Worm (Caenorhabditis elegans) whole organism, L1 larva: Measurements from ENCODE around the gene odr-7.
A peak's percentile ranks its signal among the peaks of the same experiment; 100 is the strongest.

Source experiments
- C16A3.4 ChIP-seq: fragments of 150-350 bp; optimal IDR thresholded peaks from 2 replicates; lab custom pipeline; 2014; ENCODE audit warnings: missing biosample characterization, missing genetic modification characterization
- Y116A8C.19 ChIP-seq: sonication (generic microtip); optimal IDR thresholded peaks from 2 replicates; lab custom pipeline; 2016; ENCODE audit warnings: missing compliant biosample characterization, missing genetic modification characterization, borderline replicate concordance
- ama-1 ChIP-seq: fragments of 150-350 bp; optimal IDR thresholded peaks from 2 replicates; lab custom pipeline; 2014
- blmp-1 ChIP-seq: fragments of 150-350 bp; optimal IDR thresholded peaks from 2 replicates; lab custom pipeline; 2014; ENCODE audit warnings: missing biosample characterization, missing genetic modification characterization
- ceh-63 ChIP-seq: fragments of 200-800 bp; sonication (Bioruptor generic); optimal IDR thresholded peaks from 2 replicates; lab custom pipeline; 2018; ENCODE audit warnings: mild to moderate bottlenecking, missing genetic modification characterization, missing compliant biosample characterization
- ceh-88 ChIP-seq: fragments of 200-800 bp; sonication (Bioruptor generic); IDR thresholded peaks from 2 replicates; pipeline ENCODE4 v1.3.6; 2022; ENCODE audit warnings: missing genetic modification characterization, missing compliant biosample characterization
- dpl-1 ChIP-seq, 3 experiments: fragments of 150-350 bp in 2 of 3; sonication (generic microtip) in 1 of 3; optimal IDR thresholded peaks; 2 replicates each; lab custom pipeline; 2014 to 2017; ENCODE audit warnings: missing biosample characterization in 3 of 3, missing genetic modification characterization in 3 of 3, missing genetic modification reagents in 3 of 3
- dsc-1 ChIP-seq: sonication (generic microtip); optimal IDR thresholded peaks from 2 replicates; lab custom pipeline; 2016; ENCODE audit warnings: mild to moderate bottlenecking, missing genetic modification characterization, missing compliant biosample characterization
- efl-1 ChIP-seq, 4 experiments: fragments of 150-350 bp; optimal IDR thresholded peaks in 3 of 4; peaks in 1 of 4; 1 replicate in 1 of 4; 2 replicates in 3 of 4; lab custom pipeline; 2014; ENCODE audit warnings: missing biosample characterization in 2 of 4, missing genetic modification characterization in 2 of 4, missing genetic modification reagents in 2 of 4
- egl-13 ChIP-seq: sonication (generic microtip); optimal IDR thresholded peaks from 2 replicates; lab custom pipeline; 2016; ENCODE audit warnings: missing genotype, missing genetic modification reagents, missing genetic modification characterization, missing compliant biosample characterization
- elt-2 ChIP-seq: sonication (generic microtip); optimal IDR thresholded peaks from 2 replicates; lab custom pipeline; 2016; ENCODE audit warnings: missing genetic modification characterization, mild to moderate bottlenecking, inconsistent platforms, missing compliant biosample characterization, missing genetic modification reagents
- elt-3 ChIP-seq, 6 experiments: fragments of 150-350 bp in 1 of 6; sonication (generic microtip); optimal IDR thresholded peaks; 2 replicates each; lab custom pipeline; 2017 to 2018; ENCODE audit warnings: missing biosample characterization in 6 of 6, missing genetic modification characterization in 6 of 6, inconsistent platforms in 1 of 6
- ets-5 ChIP-seq: fragments of 200-800 bp; sonication (Bioruptor generic); IDR thresholded peaks from 2 replicates; pipeline ENCODE4 v1.3.6; 2022; ENCODE audit warnings: missing genetic modification characterization, missing compliant biosample characterization
- fkh-10 ChIP-seq: sonication (generic microtip); optimal IDR thresholded peaks from 2 replicates; lab custom pipeline; 2017; ENCODE audit warnings: missing biosample characterization, missing genetic modification reagents, missing genetic modification characterization
- irx-1 ChIP-seq: sonication (generic microtip); optimal IDR thresholded peaks from 2 replicates; lab custom pipeline; 2016; ENCODE audit warnings: missing genetic modification characterization, missing compliant biosample characterization
- jun-1 ChIP-seq: fragments of 150-350 bp; optimal IDR thresholded peaks from 2 replicates; lab custom pipeline; 2014; ENCODE audit warnings: missing biosample characterization, missing genetic modification reagents, missing genetic modification characterization
- lin-14 ChIP-seq: fragments of 200-800 bp; sonication (Bioruptor generic); optimal IDR thresholded peaks from 2 replicates; lab custom pipeline; 2018; ENCODE audit warnings: mild to moderate bottlenecking, missing genetic modification characterization, moderate library complexity, missing compliant biosample characterization
- lin-35 ChIP-seq, 2 experiments: fragments of 150-350 bp; optimal IDR thresholded peaks; 2 replicates each; lab custom pipeline; 2014; ENCODE audit warnings: missing biosample characterization in 2 of 2, missing genetic modification characterization in 2 of 2, missing genetic modification reagents in 2 of 2
- lin-39 ChIP-seq: fragments of 150-350 bp; optimal IDR thresholded peaks from 2 replicates; lab custom pipeline; 2014; ENCODE audit warnings: missing biosample characterization, missing genetic modification reagents, missing genetic modification characterization
- mdl-1 ChIP-seq, 2 experiments: fragments of 150-350 bp; optimal IDR thresholded peaks; 2 replicates each; lab custom pipeline; 2014 to 2017; ENCODE audit warnings: missing biosample characterization in 2 of 2, missing genetic modification characterization in 2 of 2, inconsistent platforms in 1 of 2
- mef-2 ChIP-seq: fragments of 150-350 bp; optimal IDR thresholded peaks from 2 replicates; lab custom pipeline; 2014; ENCODE audit warnings: missing biosample characterization, missing genetic modification characterization
- mep-1 ChIP-seq: fragments of 150-350 bp; optimal IDR thresholded peaks from 2 replicates; lab custom pipeline; 2014; ENCODE audit warnings: missing biosample characterization, missing genetic modification characterization
- nhr-12 ChIP-seq: sonication (generic microtip); optimal IDR thresholded peaks from 2 replicates; lab custom pipeline; 2017; ENCODE audit warnings: missing biosample characterization, missing genetic modification characterization
- nhr-19 ChIP-seq: fragments of 200-800 bp; sonication (Bioruptor generic); conservative IDR thresholded peaks from 2 replicates; pipeline ENCODE4 v1.3.6; 2022; ENCODE audit warnings: missing genetic modification characterization, missing compliant biosample characterization
- nhr-20 ChIP-seq: sonication (generic microtip); optimal IDR thresholded peaks from 2 replicates; lab custom pipeline; 2016; ENCODE audit warnings: mild to moderate bottlenecking, missing genetic modification characterization, missing compliant biosample characterization
- nhr-47 ChIP-seq: sonication (generic microtip); optimal IDR thresholded peaks from 2 replicates; lab custom pipeline; 2016; ENCODE audit warnings: mild to moderate bottlenecking, missing genetic modification characterization, moderate library complexity, missing compliant biosample characterization
- nhr-71 ChIP-seq: sonication (generic microtip); optimal IDR thresholded peaks from 2 replicates; lab custom pipeline; 2016; ENCODE audit warnings: mild to moderate bottlenecking, missing genetic modification characterization, moderate library complexity, missing compliant biosample characterization
- nhr-76 ChIP-seq: sonication (generic microtip); optimal IDR thresholded peaks from 2 replicates; lab custom pipeline; 2017; ENCODE audit warnings: missing biosample characterization, missing genetic modification characterization
- nhr-84 ChIP-seq: sonication (generic microtip); optimal IDR thresholded peaks from 2 replicates; lab custom pipeline; 2017; ENCODE audit warnings: missing biosample characterization, missing genetic modification characterization
- nhr-85 ChIP-seq: sonication (generic microtip); peaks from one replicate; lab custom pipeline; 2016; ENCODE audit warnings: missing genetic modification characterization, inconsistent platforms, missing compliant biosample characterization
- nhr-90 ChIP-seq: sonication (generic microtip); optimal IDR thresholded peaks from 2 replicates; lab custom pipeline; 2016; ENCODE audit warnings: mild to moderate bottlenecking, missing genetic modification characterization, missing compliant biosample characterization; ENCODE audit not compliant: poor library complexity
- pqm-1 ChIP-seq: sonication (generic microtip); optimal IDR thresholded peaks from 3 replicates; lab custom pipeline; 2017; ENCODE audit warnings: missing biosample characterization, missing genetic modification characterization
- rnt-1 ChIP-seq: sonication (generic microtip); optimal IDR thresholded peaks from 2 replicates; lab custom pipeline; 2016; ENCODE audit warnings: mild to moderate bottlenecking, missing genetic modification characterization, moderate library complexity, missing compliant biosample characterization
- snu-23 ChIP-seq: sonication (generic microtip); optimal IDR thresholded peaks from 2 replicates; lab custom pipeline; 2016; ENCODE audit warnings: missing genetic modification characterization, missing compliant biosample characterization
- sox-4 ChIP-seq: sonication (generic microtip); optimal IDR thresholded peaks from 2 replicates; lab custom pipeline; 2016; ENCODE audit warnings: missing genetic modification characterization, missing compliant biosample characterization
- sup-37 ChIP-seq: fragments of 200-800 bp; sonication (Bioruptor generic); optimal IDR thresholded peaks from 2 replicates; lab custom pipeline; 2018; ENCODE audit warnings: mild to moderate bottlenecking, missing genetic modification characterization, missing compliant biosample characterization
- tbx-2 ChIP-seq: sonication (generic microtip); optimal IDR thresholded peaks from 2 replicates; lab custom pipeline; 2016; ENCODE audit warnings: missing genetic modification characterization, missing compliant biosample characterization
- unc-130 ChIP-seq: fragments of 150-350 bp; optimal IDR thresholded peaks from 2 replicates; lab custom pipeline; 2017; ENCODE audit warnings: missing biosample characterization, missing genetic modification characterization, inconsistent platforms
- unc-62 ChIP-seq: fragments of 150-350 bp; optimal IDR thresholded peaks from 2 replicates; lab custom pipeline; 2014; ENCODE audit warnings: missing biosample characterization, missing genetic modification reagents, missing genetic modification characterization
- unc-98 ChIP-seq: fragments of 200-800 bp; sonication (Bioruptor generic); IDR thresholded peaks from 2 replicates; pipeline ENCODE4 v1.3.6; 2022; ENCODE audit warnings: missing genetic modification characterization, missing compliant biosample characterization
- xbp-1 ChIP-seq: sonication (generic microtip); optimal IDR thresholded peaks from 2 replicates; lab custom pipeline; 2016; ENCODE audit warnings: missing genetic modification characterization, missing compliant biosample characterization
- zip-4 ChIP-seq: fragments of 200-800 bp; sonication (Bioruptor generic); optimal IDR thresholded peaks from 2 replicates; lab custom pipeline; 2018; ENCODE audit warnings: mild to moderate bottlenecking, missing genetic modification characterization, moderate library complexity, missing compliant biosample characterization
- ztf-11 ChIP-seq, 2 experiments: sonication (generic microtip); optimal IDR thresholded peaks; 2 replicates each; lab custom pipeline; 2016 to 2017; ENCODE audit warnings: missing genetic modification characterization in 2 of 2, missing biosample characterization in 1 of 2, missing compliant biosample characterization in 1 of 2
- ztf-4 ChIP-seq: fragments of 150-350 bp; optimal IDR thresholded peaks from 2 replicates; lab custom pipeline; 2014; ENCODE audit warnings: missing biosample characterization, missing genetic modification characterization

Gene odr-7

DNA sequence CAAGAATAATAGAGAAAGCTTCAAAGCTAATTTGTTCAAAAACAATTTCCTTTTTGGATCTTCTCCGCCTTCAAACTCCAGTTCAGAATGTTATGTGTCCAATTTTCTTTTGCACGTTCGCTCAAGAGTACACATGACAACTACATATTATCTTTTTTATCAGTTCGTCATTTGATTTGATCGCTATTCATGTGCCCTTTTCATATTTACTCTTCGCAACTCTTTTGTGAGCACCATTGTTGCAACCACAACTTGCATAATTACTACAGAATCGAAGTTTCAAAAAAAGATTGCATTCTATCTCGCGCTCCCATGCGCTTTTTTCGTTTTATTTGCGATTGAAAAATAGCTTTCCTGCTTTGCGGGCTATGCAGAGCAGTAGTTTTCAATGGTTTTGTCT, 26.2 kb downstream of the odr-7 start:
- TF ChIP-seq elt-2 (peak; percentile 32), lin-35 (GFP tag; optimal IDR thresholded peaks at IDR 0.05; lab: Kevin White, UChicago) (peak in 1 of 2 experiments; percentile 4), nhr-84 (tag; lab: Kevin White, UChicago) (no peak)

DNA sequence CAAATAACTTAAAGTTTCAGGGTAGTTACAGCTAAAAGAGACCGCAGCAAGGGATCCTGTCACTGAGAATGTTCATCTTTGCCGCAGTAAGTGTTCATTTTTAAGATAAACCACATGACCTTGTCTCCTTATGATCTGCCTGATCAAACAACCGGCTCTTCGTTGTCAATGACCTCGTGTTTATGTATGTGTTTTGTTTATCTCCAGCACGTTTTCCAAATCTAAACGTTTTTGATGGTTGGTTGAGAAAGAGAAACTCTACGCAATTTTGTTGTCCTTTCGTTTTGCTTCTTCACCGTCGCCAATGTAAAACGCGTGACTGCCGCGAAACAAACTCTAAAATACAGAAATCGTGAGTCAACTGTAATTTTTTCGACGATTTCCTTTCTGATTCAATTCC, 27.4 kb downstream of the odr-7 start, which contains the start of gene tsct-1:
Gene tsct-1 (plus strand): TSS at position 12 of the 400 bp plus-strand sequence.
- TF ChIP-seq zip-4 (no peak), sup-37 (GFP tag; lab: Kevin White, UChicago) (no peak), jun-1 (tag; lab: Kevin White, UChicago) (no peak), rnt-1 (no peak), ceh-88 (GFP tag; lab: Robert Waterston, UW) (no peak), lin-35 (GFP tag; optimal IDR thresholded peaks at IDR 0.05; lab: Kevin White, UChicago) (peak in 1 of 2 experiments; percentile 4), nhr-12 (tag; lab: Kevin White, UChicago) (no peak), efl-1 (optimal IDR thresholded peaks at IDR 0.05; lab: Kevin White, UChicago) (no peak), efl-1 (GFP tag; optimal IDR thresholded peaks at IDR 0.05 in 1 of 2; lab: Kevin White, UChicago) (no peak), mdl-1 (tag; optimal IDR thresholded peaks at IDR 0.05; lab: Kevin White, UChicago) (peak in 1 of 2 experiments; percentile 35), elt-3 (tag; optimal IDR thresholded peaks at IDR 0.05; lab: Kevin White, UChicago) (no peak), nhr-19 (GFP tag; lab: Robert Waterston, UW) (peak; percentile 16; the same call in 1 of the 2 replicates)

ce11 chrX:12430309-12430708, 31.1 kb downstream of the odr-7 start, which contains the start of gene med-1:
Gene med-1, plus strand, starts transcription at chrX:12430609.
- TF ChIP-seq C16A3.4 (tag; lab: Kevin White, UChicago) (no peak), efl-1 (optimal IDR thresholded peaks at IDR 0.05; lab: Kevin White, UChicago) (no peak), efl-1 (GFP tag; optimal IDR thresholded peaks at IDR 0.05 in 1 of 2; lab: Kevin White, UChicago) (peak in 1 of 2 experiments; percentile 40)

ce11 chrX:12425427-12425826, 36.0 kb downstream of the odr-7 start, which contains the start of gene T24D3.2:
Gene T24D3.2, plus strand, starts transcription at chrX:12425730.
- TF ChIP-seq nhr-19 (GFP tag; lab: Robert Waterston, UW) (peak; percentile 34), pqm-1 (tag; lab: Kevin White, UChicago) (no peak), sup-37 (GFP tag; lab: Kevin White, UChicago) (no peak), nhr-12 (tag; lab: Kevin White, UChicago) (no peak), egl-13 (tag; lab: Kevin White, UChicago) (no peak), ztf-11 (tag; optimal IDR thresholded peaks at IDR 0.05; lab: Kevin White, UChicago) (no peak), Y116A8C.19 (tag; lab: Kevin White, UChicago) (no peak), nhr-90 (tag; lab: Kevin White, UChicago) (peak; percentile 36), lin-14 (GFP tag; lab: Kevin White, UChicago) (peak; percentile 62), ama-1 (no peak), sox-4 (tag; lab: Kevin White, UChicago) (no peak), lin-39 (tag; lab: Kevin White, UChicago) (no peak), dpl-1 (GFP tag; optimal IDR thresholded peaks at IDR 0.05; lab: Kevin White, UChicago) (no peak), irx-1 (no peak), nhr-76 (tag; lab: Kevin White, UChicago) (no peak), dsc-1 (tag; lab: Kevin White, UChicago) (no peak), ets-5 (GFP tag; lab: Robert Waterston, UW) (no peak), unc-98 (GFP tag; lab: Robert Waterston, UW) (no peak), fkh-10 (GFP tag; lab: Kevin White, UChicago) (no peak), elt-3 (tag; optimal IDR thresholded peaks at IDR 0.05; lab: Kevin White, UChicago) (peak in 5 of 6 experiments; percentile 41 to 78 (median 66)), blmp-1 (tag; lab: Kevin White, UChicago) (peak; percentile 83), snu-23 (peak; percentile 33), tbx-2 (tag; lab: Kevin White, UChicago) (peak; percentile 66), nhr-20 (tag; lab: Kevin White, UChicago) (peak; percentile 68), nhr-85 (tag; lab: Kevin White, UChicago) (peak; percentile 87), xbp-1 (tag; lab: Kevin White, UChicago) (no peak), lin-35 (GFP tag; optimal IDR thresholded peaks at IDR 0.05; lab: Kevin White, UChicago) (peak in 1 of 2 experiments; percentile 12), nhr-71 (tag; lab: Kevin White, UChicago) (peak; percentile 72), nhr-84 (tag; lab: Kevin White, UChicago) (no peak), unc-62 (GFP tag; lab: Kevin White, UChicago) (no peak), nhr-47 (peak; percentile 18), ztf-4 (tag; lab: Kevin White, UChicago) (no peak), mef-2 (tag; lab: Kevin White, UChicago) (no peak), ceh-88 (GFP tag; lab: Robert Waterston, UW) (no peak), unc-130 (tag; lab: Kevin White, UChicago) (no peak), mep-1 (tag; lab: Kevin White, UChicago) (no peak), C16A3.4 (tag; lab: Kevin White, UChicago) (no peak), ceh-63 (GFP tag; lab: Kevin White, UChicago) (no peak)
